Worm (Caenorhabditis elegans): ENCODE results near the gene Y67D8A.2.

The Y67D8A.2 gene

ce11 chrIV:3227549-3228139 lies 5.4 kb downstream of the Y67D8A.2 start (continued):
- TF ChIP-seq egl-13 (tag; optimal IDR thresholded peaks at IDR 0.05) = no peak
- TF ChIP-seq nhr-11 (tag; optimal IDR thresholded peaks at IDR 0.05) = no peak
- TF ChIP-seq lin-39 (tag; optimal IDR thresholded peaks at IDR 0.05) = no peak
- TF ChIP-seq unc-130 (tag; optimal IDR thresholded peaks at IDR 0.05) = no peak
- TF ChIP-seq skn-1 (tag; optimal IDR thresholded peaks at IDR 0.05) = no peak
- no peak for TF ChIP-seq ztf-11 (tag; optimal IDR thresholded peaks at IDR 0.05)
- no peak for TF ChIP-seq unc-86 (tag; optimal IDR thresholded peaks at IDR 0.05)
- TF ChIP-seq ceh-90 (tag; optimal IDR thresholded peaks at IDR 0.05) = no peak
- no peak for TF ChIP-seq unc-30 (tag; optimal IDR thresholded peaks at IDR 0.05)
- no peak for TF ChIP-seq unc-98 (GFP tag; IDR thresholded peaks at IDR 0.05)
- TF ChIP-seq hlh-17 (GFP tag; optimal IDR thresholded peaks at IDR 0.05; ENCODE audit: borderline replicate concordance) = no peak
- no peak for TF ChIP-seq ceh-8 (GFP tag; optimal IDR thresholded peaks at IDR 0.05)
- no peak for TF ChIP-seq lin-15B (tag; optimal IDR thresholded peaks at IDR 0.05)
- TF ChIP-seq elt-3 (tag; optimal IDR thresholded peaks at IDR 0.05) = peak in 3 of 6 experiments; percentile 38 to 79 (median 43)
- TF ChIP-seq tbx-2 (tag; optimal IDR thresholded peaks at IDR 0.05) = peak; percentile 17
- no peak for TF ChIP-seq isw-1 (GFP tag; IDR thresholded peaks at IDR 0.05)
- TF ChIP-seq sox-4 (tag; optimal IDR thresholded peaks at IDR 0.05) = no peak
- no peak for TF ChIP-seq sptf-1 (tag; optimal IDR thresholded peaks at IDR 0.05)
- no peak for TF ChIP-seq fkh-8 (tag; optimal IDR thresholded peaks at IDR 0.05)
- peak; percentile 31 for TF ChIP-seq hpl-2 (GFP tag; optimal IDR thresholded peaks at IDR 0.05)
- peak; percentile 24 for TF ChIP-seq nhr-90 (tag; optimal IDR thresholded peaks at IDR 0.05; ENCODE audit: poor library complexity)
- TF ChIP-seq mef-2 (tag; optimal IDR thresholded peaks at IDR 0.05) = no peak
- peak; percentile 27 for TF ChIP-seq jun-1 (tag; optimal IDR thresholded peaks at IDR 0.05)
- no peak for TF ChIP-seq ceh-82 (tag; optimal IDR thresholded peaks at IDR 0.05)
- peak in 1 of 2 experiments; percentile 18 for TF ChIP-seq mdl-1 (tag; optimal IDR thresholded peaks at IDR 0.05)
- no peak for TF ChIP-seq pax-3 (tag; optimal IDR thresholded peaks at IDR 0.05)
- TF ChIP-seq irx-1 (tag; optimal IDR thresholded peaks at IDR 0.05) = no peak
- TF ChIP-seq zag-1 (tag; optimal IDR thresholded peaks at IDR 0.05) = no peak
- TF ChIP-seq unc-62 (GFP tag; optimal IDR thresholded peaks at IDR 0.05) = no peak
- no peak for TF ChIP-seq ets-5 (GFP tag; IDR thresholded peaks at IDR 0.05)
- no peak for TF ChIP-seq ces-1 (GFP tag; optimal IDR thresholded peaks at IDR 0.05)
- TF ChIP-seq nhr-20 (tag; optimal IDR thresholded peaks at IDR 0.05) = peak; percentile 59
- TF ChIP-seq pqm-1 (tag; optimal IDR thresholded peaks at IDR 0.05) = peak; percentile 89
- peak; percentile 36 for TF ChIP-seq ztf-4 (tag; optimal IDR thresholded peaks at IDR 0.05)
- no peak for TF ChIP-seq swsn-7 (tag; optimal IDR thresholded peaks at IDR 0.05)
- no peak for TF ChIP-seq nhr-19 (GFP tag; conservative IDR thresholded peaks at IDR 0.05)
- TF ChIP-seq efl-1 (optimal IDR thresholded peaks at IDR 0.05) = peak in 1 of 2 experiments; percentile 19
- TF ChIP-seq efl-1 (GFP tag; optimal IDR thresholded peaks at IDR 0.05 in 1 of 2) = peak in 1 of 2 experiments; percentile 91
- TF ChIP-seq ama-1 (optimal IDR thresholded peaks at IDR 0.05) = no peak
- no peak for TF ChIP-seq zip-4 (GFP tag; optimal IDR thresholded peaks at IDR 0.05)
- TF ChIP-seq nhr-12 (tag; optimal IDR thresholded peaks at IDR 0.05) = no peak
- TF ChIP-seq C34B4.2 (tag; optimal IDR thresholded peaks at IDR 0.05) = no peak
- no peak for TF ChIP-seq vab-15 (tag; optimal IDR thresholded peaks at IDR 0.05)
- TF ChIP-seq elt-2 (tag; optimal IDR thresholded peaks at IDR 0.05) = peak; percentile 92
- TF ChIP-seq mep-1 (tag; optimal IDR thresholded peaks at IDR 0.05) = peak; percentile 62
- no peak for TF ChIP-seq nhr-84 (tag; optimal IDR thresholded peaks at IDR 0.05)
- TF ChIP-seq ceh-63 (GFP tag; optimal IDR thresholded peaks at IDR 0.05) = no peak
- no peak for TF ChIP-seq snpc-4 (tag; optimal IDR thresholded peaks at IDR 0.05)
- no peak for TF ChIP-seq sup-37 (GFP tag; optimal IDR thresholded peaks at IDR 0.05)
- TF ChIP-seq nhr-85 (tag) = peak; percentile 69
- no peak for TF ChIP-seq nhr-237 (tag; optimal IDR thresholded peaks at IDR 0.05)
- peak; percentile 38 for TF ChIP-seq nhr-71 (tag; optimal IDR thresholded peaks at IDR 0.05)
- no peak for TF ChIP-seq rnt-1 (tag; optimal IDR thresholded peaks at IDR 0.05)
- no peak for TF ChIP-seq aly-2 (tag; optimal IDR thresholded peaks at IDR 0.05)
